Fruit fly (Drosophila melanogaster): Measurements from ENCODE around the gene papi.

papi gene

dm6 chr2L:2193357-2193780 lies 27.2 kb upstream of the papi start:
- TF ChIP-seq psq (optimal IDR thresholded peaks at IDR 0.05) (no peak), Myc (optimal IDR thresholded peaks at IDR 0.05) (no peak), ttk (optimal IDR thresholded peaks at IDR 0.05) (no peak), Sin3A (optimal IDR thresholded peaks at IDR 0.05) (no peak), insv (optimal IDR thresholded peaks at IDR 0.05) (no peak), h (optimal IDR thresholded peaks at IDR 0.05) (no peak)

dm6 chr2L:2194305-2194828 lies 26.2 kb upstream of the papi start:
- TF ChIP-seq h (optimal IDR thresholded peaks at IDR 0.05), result peak; percentile 32
- TF ChIP-seq Sin3A (optimal IDR thresholded peaks at IDR 0.05), result no peak
- peak; percentile 22 for TF ChIP-seq insv (optimal IDR thresholded peaks at IDR 0.05)

DNA sequence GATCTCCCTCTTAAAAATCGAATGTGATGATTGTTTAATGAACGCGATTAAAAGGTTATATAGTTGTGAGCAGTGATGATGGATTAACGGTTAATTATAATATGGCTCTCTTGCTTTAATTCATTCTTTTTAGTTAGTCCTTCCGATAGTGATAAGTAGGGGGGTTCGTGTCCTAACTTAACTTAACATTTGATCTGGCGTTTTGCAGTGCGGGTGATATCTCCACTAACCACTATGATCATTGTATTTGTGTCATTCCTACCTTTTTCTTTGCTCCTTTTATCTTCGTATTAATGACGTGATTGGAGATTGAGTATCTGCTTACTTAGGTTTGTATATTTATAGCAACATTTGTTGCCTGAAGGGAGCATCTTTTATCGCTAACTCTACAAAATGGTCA lies 25.2 kb upstream of the papi start:
- TF ChIP-seq Sin3A (optimal IDR thresholded peaks at IDR 0.05), result no peak
- no peak for TF ChIP-seq psq (optimal IDR thresholded peaks at IDR 0.05)
- TF ChIP-seq ttk (optimal IDR thresholded peaks at IDR 0.05), result no peak
- no peak for TF ChIP-seq insv (optimal IDR thresholded peaks at IDR 0.05)
- no peak for TF ChIP-seq Myc (optimal IDR thresholded peaks at IDR 0.05)
- no peak for TF ChIP-seq h (optimal IDR thresholded peaks at IDR 0.05)

- TF ChIP-seq insv (optimal IDR thresholded peaks at IDR 0.05), result no peak
- no peak for TF ChIP-seq h (optimal IDR thresholded peaks at IDR 0.05)
- no peak for TF ChIP-seq Myc (optimal IDR thresholded peaks at IDR 0.05)
- no peak for TF ChIP-seq psq (optimal IDR thresholded peaks at IDR 0.05)
- no peak for TF ChIP-seq Sin3A (optimal IDR thresholded peaks at IDR 0.05)
- no peak for TF ChIP-seq ttk (optimal IDR thresholded peaks at IDR 0.05)
Measured at dm6 chr2L:2196590-2197474, 23.7 kb upstream of the papi start.

DNA sequence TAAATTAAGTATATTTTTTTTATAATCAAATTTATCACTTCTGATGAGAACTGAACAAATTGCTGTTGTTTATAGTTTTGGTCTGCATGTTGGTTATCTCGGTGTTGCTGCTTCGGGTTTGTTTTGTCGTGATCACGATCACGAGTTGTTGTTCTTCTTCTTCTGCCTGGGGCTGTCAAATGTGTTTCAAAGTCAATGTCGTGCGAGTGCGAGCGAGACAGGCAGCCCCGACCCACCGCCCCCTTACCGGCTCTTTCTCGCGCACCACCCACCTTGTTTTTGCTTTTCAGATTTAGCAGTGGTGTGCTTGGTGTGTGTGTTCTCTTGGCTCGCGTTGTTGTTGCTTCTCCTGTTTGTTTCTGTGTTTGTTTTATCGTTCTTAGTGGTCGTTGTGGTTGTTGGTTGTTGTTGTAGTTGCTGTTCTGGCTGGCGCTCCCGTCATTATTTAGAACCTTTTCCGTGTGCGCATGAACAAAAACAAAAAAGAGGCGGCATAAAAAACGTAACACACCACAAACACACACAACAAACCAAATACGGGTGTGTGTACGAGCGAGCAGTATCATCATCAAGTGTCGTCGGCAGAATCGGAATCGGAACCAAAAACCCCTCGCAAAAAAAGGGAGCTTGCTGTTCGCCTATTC lies 23.0 kb upstream of the papi start, which contains the start of gene COX7AL2:
Gene COX7AL2 (minus strand): TSS at position 438 of the 644 bp plus-strand sequence.
- TF ChIP-seq insv (optimal IDR thresholded peaks at IDR 0.05), result no peak

- no peak for TF ChIP-seq Myc (optimal IDR thresholded peaks at IDR 0.05)
- TF ChIP-seq psq (optimal IDR thresholded peaks at IDR 0.05), result no peak
- no peak for TF ChIP-seq h (optimal IDR thresholded peaks at IDR 0.05)
- TF ChIP-seq Sin3A (optimal IDR thresholded peaks at IDR 0.05), result no peak
- TF ChIP-seq ttk (optimal IDR thresholded peaks at IDR 0.05), result no peak
- no peak for TF ChIP-seq insv (optimal IDR thresholded peaks at IDR 0.05)
Measured at dm6 chr2L:2198119-2198494, 22.4 kb upstream of the papi start.

- TF ChIP-seq Myc (optimal IDR thresholded peaks at IDR 0.05) (no peak), Sin3A (optimal IDR thresholded peaks at IDR 0.05) (no peak), ttk (optimal IDR thresholded peaks at IDR 0.05) (no peak), h (optimal IDR thresholded peaks at IDR 0.05) (no peak), psq (optimal IDR thresholded peaks at IDR 0.05) (no peak), insv (optimal IDR thresholded peaks at IDR 0.05) (no peak)
Measured at dm6 chr2L:2198613-2199432, 21.7 kb upstream of the papi start.

DNA sequence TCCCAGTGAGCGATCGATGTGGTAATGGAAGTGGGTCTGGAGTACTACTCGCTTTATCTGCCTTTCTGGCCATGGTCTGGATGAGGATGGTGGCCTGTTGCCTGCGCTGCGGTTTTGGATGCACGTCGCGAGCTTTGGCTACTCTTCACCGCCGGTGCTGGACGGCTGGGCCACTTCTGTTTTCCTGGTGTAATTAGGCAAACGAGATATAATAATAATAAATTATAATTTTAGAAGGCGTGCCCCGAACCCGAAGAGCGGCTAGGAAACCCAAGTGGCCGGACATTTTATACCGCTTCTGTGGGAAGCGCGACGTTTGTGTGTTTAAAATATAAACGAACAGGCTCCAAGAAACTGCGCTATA lies 21.1 kb upstream of the papi start:
- TF ChIP-seq ttk (optimal IDR thresholded peaks at IDR 0.05) (no peak), Myc (optimal IDR thresholded peaks at IDR 0.05) (no peak), psq (optimal IDR thresholded peaks at IDR 0.05) (no peak), Sin3A (optimal IDR thresholded peaks at IDR 0.05) (no peak), insv (optimal IDR thresholded peaks at IDR 0.05) (no peak), h (optimal IDR thresholded peaks at IDR 0.05) (no peak)

DNA sequence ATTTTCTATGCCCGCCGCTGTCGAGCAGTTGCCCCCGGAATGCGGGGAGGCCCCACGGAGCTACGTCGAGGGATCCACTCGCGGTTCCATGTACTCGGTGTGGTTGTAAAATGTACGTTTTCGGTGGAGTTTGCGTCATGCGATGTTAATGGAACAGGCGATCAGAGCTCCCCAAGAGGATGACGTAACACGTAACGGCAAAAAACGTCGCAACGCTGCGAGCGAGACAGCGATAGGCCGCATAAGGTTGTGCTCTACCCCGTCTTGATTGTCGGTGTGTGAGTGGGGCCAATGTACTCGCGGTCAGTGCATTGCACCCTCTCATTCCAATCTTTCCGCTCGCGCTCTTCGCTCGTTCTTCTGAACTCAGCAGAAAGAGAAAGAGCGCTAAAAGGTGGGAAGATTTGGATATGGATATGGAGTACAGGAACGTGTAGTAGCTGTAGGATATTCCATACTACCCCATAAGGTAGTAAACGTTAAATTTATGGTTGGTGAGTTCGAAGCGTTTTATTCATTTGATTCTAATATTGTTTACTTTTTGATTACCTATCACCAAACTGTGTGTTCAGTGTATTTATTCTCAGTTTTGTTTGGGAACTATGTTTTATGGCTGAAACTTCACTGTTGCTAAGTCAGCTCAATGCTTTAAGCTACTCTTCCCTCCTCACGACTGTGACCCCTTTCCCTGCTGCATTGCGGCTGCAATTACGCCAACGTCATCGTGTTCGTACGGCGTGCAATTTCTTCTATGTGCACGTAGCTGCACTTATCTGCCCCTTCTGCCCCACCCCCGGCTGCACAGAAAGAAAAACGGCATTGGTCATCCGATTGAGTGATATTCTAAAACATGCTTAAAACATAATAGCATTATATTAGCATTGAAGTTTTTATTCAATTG lies 20.2 kb upstream of the papi start:
- TF ChIP-seq Myc (optimal IDR thresholded peaks at IDR 0.05), result no peak
- no peak for TF ChIP-seq Sin3A (optimal IDR thresholded peaks at IDR 0.05)
- no peak for TF ChIP-seq psq (optimal IDR thresholded peaks at IDR 0.05)
- TF ChIP-seq insv (optimal IDR thresholded peaks at IDR 0.05), result no peak

- no peak for TF ChIP-seq Myc (optimal IDR thresholded peaks at IDR 0.05)
- no peak for TF ChIP-seq Sin3A (optimal IDR thresholded peaks at IDR 0.05)
Measured at dm6 chr2L:2201107-2201561, 19.4 kb upstream of the papi start.

Measured in Kc167 (cell line).